Fruit fly (Drosophila melanogaster): ENCODE measurements around the gene CG1632.

The CG1632 gene

DNA sequence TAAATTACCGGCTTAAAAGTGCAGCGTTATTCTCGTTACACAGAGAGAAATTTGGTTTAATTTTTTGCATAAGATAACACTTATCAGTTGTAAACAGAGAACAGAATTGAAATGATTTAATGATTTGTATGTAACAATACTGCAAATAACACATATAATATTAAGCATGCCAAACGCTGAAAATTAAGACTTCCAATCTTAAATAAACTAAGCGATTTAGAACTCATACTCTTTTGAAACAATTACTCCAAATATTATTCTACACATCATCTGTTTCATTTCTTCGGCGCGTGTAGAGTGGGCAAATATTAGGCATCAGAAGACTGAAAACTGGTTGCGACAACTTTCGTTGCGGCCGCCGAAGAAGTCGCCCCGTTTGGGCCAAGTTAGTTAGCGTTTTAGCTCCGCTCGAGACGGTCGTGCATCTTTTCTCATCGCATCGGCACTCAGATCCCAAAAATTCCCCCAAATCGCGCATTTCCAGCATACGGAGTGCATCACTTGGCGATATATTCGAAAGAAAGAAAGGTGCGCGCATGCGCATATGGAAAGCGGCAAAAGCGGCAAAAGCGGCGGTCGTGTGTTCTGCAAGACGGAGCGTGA is at the start of gene CG1632:
Gene CG1632, plus strand, starts transcription at position 387 of the 603 bp plus-strand sequence.
- TF ChIP-seq svp (GFP tag) (peak; percentile 94), Hr38 (GFP tag; optimal IDR thresholded peaks at IDR 0.05) (no peak), Met (GFP tag; optimal IDR thresholded peaks at IDR 0.05) (peak; percentile 90), Ets96B (tag; optimal IDR thresholded peaks at IDR 0.05) (peak; percentile 79), Eip78C (GFP tag) (peak; percentile 98), dsx (GFP tag; optimal IDR thresholded peaks at IDR 0.05; ENCODE audit: poor library complexity, severe bottlenecking) (peak; percentile 79), dac (GFP tag; optimal IDR thresholded peaks at IDR 0.05) (peak; percentile 83), CG11902 (GFP tag; optimal IDR thresholded peaks at IDR 0.05) (peak; percentile 25), CG6792 (GFP tag; optimal IDR thresholded peaks at IDR 0.05) (peak; percentile 80), fd59A (GFP tag; optimal IDR thresholded peaks at IDR 0.05) (peak; percentile 71), CG32006 (GFP tag; optimal IDR thresholded peaks at IDR 0.05) (peak; percentile 91), Smox (GFP tag; optimal IDR thresholded peaks at IDR 0.05) (peak; percentile 87), acj6 (GFP tag; optimal IDR thresholded peaks at IDR 0.05) (peak; percentile 85), Eip93F (GFP tag; optimal IDR thresholded peaks at IDR 0.05) (no peak), spab (GFP tag; optimal IDR thresholded peaks at IDR 0.05) (peak; percentile 70), eg (GFP tag; IDR thresholded peaks at IDR 0.05) (peak; percentile 81), Sox15 (GFP tag; optimal IDR thresholded peaks at IDR 0.05) (peak; percentile 60), Blimp-1 (GFP tag; optimal IDR thresholded peaks at IDR 0.05) (peak; percentile 75), Eip75B (GFP tag; optimal IDR thresholded peaks at IDR 0.05) (peak; percentile 83), vri (GFP tag; optimal IDR thresholded peaks at IDR 0.05) (peak; percentile 72), Lpt (GFP tag; optimal IDR thresholded peaks at IDR 0.05) (peak; percentile 80), CG4318 (GFP tag; optimal IDR thresholded peaks at IDR 0.05) (peak; percentile 80), Sox14 (GFP tag; optimal IDR thresholded peaks at IDR 0.05) (peak; percentile 86), CG1621 (tag; optimal IDR thresholded peaks at IDR 0.05) (peak; percentile 73), CG9139 (GFP tag; optimal IDR thresholded peaks at IDR 0.05) (peak; percentile 51), Hr4 (GFP tag; optimal IDR thresholded peaks at IDR 0.05) (peak; percentile 85), CG6808 (GFP tag; optimal IDR thresholded peaks at IDR 0.05) (peak; percentile 80), CG3032 (tag; optimal IDR thresholded peaks at IDR 0.05) (peak; percentile 83), CG7368 (GFP tag; optimal IDR thresholded peaks at IDR 0.05) (peak; percentile 70), Gug (GFP tag; IDR thresholded peaks at IDR 0.05) (peak; percentile 61), Sox102F (GFP tag; optimal IDR thresholded peaks at IDR 0.05) (peak; percentile 88), salr (GFP tag; optimal IDR thresholded peaks at IDR 0.05) (peak; percentile 48 to 87), OdsH (GFP tag; optimal IDR thresholded peaks at IDR 0.05) (peak; percentile 84), CG6854 (GFP tag; optimal IDR thresholded peaks at IDR 0.05) (peak; percentile 80), CG11294 (GFP tag; IDR thresholded peaks at IDR 0.05) (0 out of 2 replicates have a peak, but pooled peaks have one; percentile 36), fd85E (GFP tag; optimal IDR thresholded peaks at IDR 0.05) (peak; percentile 32), fkh (GFP tag; optimal IDR thresholded peaks at IDR 0.05) (no peak), CG11762 (GFP tag; optimal IDR thresholded peaks at IDR 0.05; ENCODE audit: insufficient read depth) (peak; percentile 75), CG8632 (GFP tag; optimal IDR thresholded peaks at IDR 0.05) (peak; percentile 64), Ets21C (GFP tag; optimal IDR thresholded peaks at IDR 0.05) (peak; percentile 79), CG8119 (GFP tag; IDR thresholded peaks at IDR 0.05) (peak; percentile 88), net (GFP tag; optimal IDR thresholded peaks at IDR 0.05) (peak; percentile 83), Hr39 (GFP tag; optimal IDR thresholded peaks at IDR 0.05) (peak; percentile 83), achi (GFP tag; optimal IDR thresholded peaks at IDR 0.05) (peak; percentile 85), ss (GFP tag; optimal IDR thresholded peaks at IDR 0.05) (peak; percentile 62 to 76), pdm3 (GFP tag; optimal IDR thresholded peaks at IDR 0.05) (peak; percentile 88), CG15336 (GFP tag; IDR thresholded peaks at IDR 0.05) (peak; percentile 88), cyc (GFP tag; optimal IDR thresholded peaks at IDR 0.05) (peak; percentile 77), CG34406 (GFP tag; optimal IDR thresholded peaks at IDR 0.05) (peak; percentile 72), CG16779 (tag; optimal IDR thresholded peaks at IDR 0.05) (peak; percentile 70), CG6276 (GFP tag; optimal IDR thresholded peaks at IDR 0.05) (peak; percentile 91)

All from whole organism, prepupa.